Fruit fly (Drosophila melanogaster) whole organism, prepupa: ENCODE measurements around the gene CG6753.

ENCODE experiments used
- CG8119 ChIP-seq: fragments of 200-800 bp; sonication (Bioruptor generic); IDR thresholded peaks from 3 replicates; pipeline ENCODE4 v1.3.6; 2022; ENCODE audit warnings: missing biosample characterization, missing genetic modification characterization
- CG9139 ChIP-seq: fragments of 200-800 bp; sonication (Bioruptor generic); optimal IDR thresholded peaks from 3 replicates; lab custom pipeline; 2017; ENCODE audit warnings: missing biosample characterization, mild to moderate bottlenecking, missing genetic modification characterization
- Gug ChIP-seq: fragments of 200-800 bp; sonication (Bioruptor generic); IDR thresholded peaks from 2 replicates; pipeline ENCODE4 v1.3.6; 2022; ENCODE audit warnings: missing biosample characterization, missing genetic modification characterization
- Lpt ChIP-seq: fragments of 200-800 bp; sonication (Bioruptor generic); optimal IDR thresholded peaks from 3 replicates; lab custom pipeline; 2016; ENCODE audit warnings: missing biosample characterization, missing genetic modification characterization
- Sox102F ChIP-seq: fragments of 200-800 bp; sonication (Bioruptor generic); optimal IDR thresholded peaks from 2 replicates; lab custom pipeline; 2016; ENCODE audit warnings: missing biosample characterization, mild to moderate bottlenecking, missing genetic modification characterization
- vri ChIP-seq: fragments of 200-800 bp; sonication (Bioruptor generic); optimal IDR thresholded peaks from 3 replicates; lab custom pipeline; 2016; ENCODE audit warnings: missing biosample characterization, mild to moderate bottlenecking, missing genetic modification characterization

DNA sequence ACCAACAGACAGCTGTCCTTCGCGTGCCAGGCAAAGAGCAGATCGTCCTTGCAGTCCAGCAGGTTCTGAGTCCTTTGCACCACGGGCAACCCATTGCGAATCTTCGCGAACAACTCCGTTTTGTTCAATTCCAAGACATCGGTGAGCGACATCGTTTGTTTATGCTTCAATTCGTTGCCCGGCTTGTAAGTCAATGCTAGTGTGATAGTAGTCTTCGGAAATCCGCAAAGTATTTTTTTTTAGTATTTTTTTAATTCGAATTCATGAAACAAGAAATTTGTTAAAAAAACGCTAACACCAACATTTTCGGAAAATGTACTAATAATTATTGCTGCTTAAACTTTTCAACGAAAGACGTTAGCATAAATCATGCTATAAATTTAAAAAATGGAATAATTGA lies 36.6 kb upstream of the CG6753 start, which contains the start of gene mbo:
- TF ChIP-seq Lpt (GFP tag; lab: Kevin White, UChicago) = no peak
- TF ChIP-seq CG9139 (GFP tag; lab: Kevin White, UChicago) = no peak
- no peak for TF ChIP-seq Sox102F
- TF ChIP-seq Gug (GFP tag; lab: Robert Waterston, UW) = no peak
- TF ChIP-seq CG8119 = no peak
- no peak for TF ChIP-seq vri (GFP tag; lab: Kevin White, UChicago)
